Fruit fly (Drosophila melanogaster): ENCODE results near the gene betaTub85D.
A peak's percentile ranks its signal among the peaks of the same experiment; 100 is the strongest.

betaTub85D gene

DNA sequence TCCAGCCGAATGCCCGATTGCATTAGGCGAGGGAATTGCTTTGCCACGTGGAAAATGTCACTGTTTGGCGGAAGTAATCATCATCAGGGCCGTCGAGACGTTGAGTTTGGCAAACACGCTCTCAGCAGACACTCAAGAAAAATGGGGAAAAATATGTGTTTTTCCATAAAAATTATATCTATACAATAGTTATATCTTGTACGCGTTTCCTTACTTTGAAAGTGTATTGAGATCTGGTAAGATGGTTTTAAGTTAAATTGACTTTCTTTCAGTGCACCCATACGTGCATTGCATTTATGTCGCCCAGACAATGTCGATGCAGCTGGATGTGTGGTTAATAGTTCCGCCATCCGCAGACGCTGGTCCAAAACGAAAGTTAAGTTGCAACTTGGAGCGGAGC, 24.1 kb downstream of the betaTub85D start:
- TF ChIP-seq CG17328 (GFP tag; IDR thresholded peaks at IDR 0.05) (peak; percentile 22; the same call in 1 of the 2 replicates), CG6689 (GFP tag; IDR thresholded peaks at IDR 0.05) (0 out of 2 replicates have a peak, but pooled peaks have one; percentile 12), sens (GFP tag) (peak; percentile 38), fd96Cb (tag; optimal IDR thresholded peaks at IDR 0.05) (no peak), TFAM (GFP tag; optimal IDR thresholded peaks at IDR 0.05) (no peak), Hey (tag; optimal IDR thresholded peaks at IDR 0.05) (no peak), Drgx (GFP tag; IDR thresholded peaks at IDR 0.05) (peak; percentile 47), btn (GFP tag; optimal IDR thresholded peaks at IDR 0.05) (no peak), Fer2 (tag; optimal IDR thresholded peaks at IDR 0.05) (no peak), CG7786 (GFP tag; optimal IDR thresholded peaks at IDR 0.05) (no peak), Side (GFP tag; optimal IDR thresholded peaks at IDR 0.05) (no peak), pum (GFP tag; optimal IDR thresholded peaks at IDR 0.05) (no peak), cato (GFP tag; optimal IDR thresholded peaks at IDR 0.05; ENCODE audit: borderline replicate concordance) (no peak)

DNA sequence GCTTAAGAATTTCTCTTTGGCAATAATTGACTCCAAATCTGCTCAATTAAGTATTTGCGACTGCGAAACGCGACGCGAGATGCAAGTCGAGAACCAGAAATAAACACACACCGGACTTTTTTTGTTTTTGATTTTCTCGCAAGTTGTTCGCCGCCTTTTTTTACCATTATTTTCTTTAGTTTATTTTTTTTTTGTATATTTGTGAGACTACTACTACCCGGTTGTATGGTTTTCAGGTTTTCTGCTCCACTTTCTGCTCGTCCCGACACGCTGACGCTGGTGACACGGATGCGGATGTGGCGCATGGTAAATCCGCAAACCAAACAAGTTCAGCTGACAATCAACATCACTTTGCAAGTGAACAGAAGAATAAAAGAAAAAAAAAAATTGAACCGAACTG, 29.1 kb downstream of the betaTub85D start:
- TF ChIP-seq nom (GFP tag; optimal IDR thresholded peaks at IDR 0.05) (peak; percentile 86), CG1832 (GFP tag; optimal IDR thresholded peaks at IDR 0.05) (no peak)

DNA sequence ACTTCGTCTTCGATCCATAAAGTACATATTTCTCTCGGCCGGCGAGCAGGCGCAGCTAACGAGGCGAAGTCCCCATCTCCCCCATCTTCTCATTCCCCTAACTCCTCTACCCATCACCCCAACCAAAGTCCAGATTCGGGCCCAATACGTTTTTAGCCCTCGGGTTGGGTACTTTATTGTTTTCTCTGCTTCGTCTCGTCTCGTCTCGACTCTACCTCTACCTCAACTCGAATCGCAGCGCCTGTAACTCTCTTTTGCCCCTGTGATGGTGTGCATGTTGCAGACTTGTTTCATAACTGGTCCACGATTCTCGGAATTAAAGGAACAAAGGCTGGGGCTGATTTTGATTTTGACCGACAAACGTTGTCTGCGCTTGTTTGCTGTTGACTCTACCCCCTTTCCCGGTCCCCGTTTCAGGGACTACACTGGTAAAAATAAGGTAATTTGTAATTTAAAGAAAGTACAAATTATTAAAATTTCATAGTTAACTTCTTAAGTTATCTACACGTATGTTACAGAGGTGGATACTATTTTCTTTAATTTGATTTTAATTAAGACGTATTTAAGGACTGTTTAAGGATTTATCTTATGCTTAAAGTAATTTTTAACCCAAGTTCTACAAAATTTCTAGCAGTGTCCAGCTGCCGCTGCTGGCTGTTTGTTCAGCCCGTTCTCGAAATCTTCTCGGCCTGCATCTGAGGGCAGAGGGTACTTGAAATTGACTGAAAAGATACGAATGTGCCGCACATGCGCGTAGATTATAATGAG, 31.3 kb downstream of the betaTub85D start:
- TF ChIP-seq CG4404 (GFP tag; IDR thresholded peaks at IDR 0.05) (peak; percentile 80), lbe (GFP tag; optimal IDR thresholded peaks at IDR 0.05) (peak; percentile 84), Chrac-16 (GFP tag; optimal IDR thresholded peaks at IDR 0.05) (peak; percentile 47), Ssrp (tag; optimal IDR thresholded peaks at IDR 0.05) (peak; percentile 61), unpg (GFP tag; optimal IDR thresholded peaks at IDR 0.05) (peak; percentile 59), CG31388 (GFP tag; optimal IDR thresholded peaks at IDR 0.05) (no peak), vnd (GFP tag; IDR thresholded peaks at IDR 0.05; ENCODE audit: partially characterized antibody) (0 out of 3 replicates have a peak, but pooled peaks have one; percentile 24), CG13123 (GFP tag; optimal IDR thresholded peaks at IDR 0.05) (peak; percentile 37), zfh1 (GFP tag; IDR thresholded peaks at IDR 0.05) (peak; percentile 42; the same call in 1 of the 3 replicates), Hr3 (GFP tag; optimal IDR thresholded peaks at IDR 0.05) (peak; percentile 55), Blimp-1 (GFP tag; optimal IDR thresholded peaks at IDR 0.05) (peak; percentile 65), CG30020 (tag; optimal IDR thresholded peaks at IDR 0.05) (peak; percentile 27), CG13894 (tag; optimal IDR thresholded peaks at IDR 0.05) (no peak), sqz (GFP tag; optimal IDR thresholded peaks at IDR 0.05) (peak; percentile 68), CG1233 (GFP tag; optimal IDR thresholded peaks at IDR 0.05) (peak; percentile 43), CG9876 (GFP tag; optimal IDR thresholded peaks at IDR 0.05) (no peak), CG1602 (GFP tag; optimal IDR thresholded peaks at IDR 0.05) (peak; percentile 23), Trl (optimal IDR thresholded peaks at IDR 0.05) (no peak), Trl (GFP tag; optimal IDR thresholded peaks at IDR 0.05) (peak; percentile 1), Hr78 (GFP tag; optimal IDR thresholded peaks at IDR 0.05) (peak in 1 of 2 experiments; percentile 54), Dll (GFP tag; IDR thresholded peaks at IDR 0.05; ENCODE audit: partially characterized antibody) (no peak), Xbp1 (GFP tag; optimal IDR thresholded peaks at IDR 0.05) (peak; percentile 47), Ets65A (GFP tag) (peak; percentile 32), TFAM (GFP tag; optimal IDR thresholded peaks at IDR 0.05) (peak; percentile 29), CG6689 (GFP tag; IDR thresholded peaks at IDR 0.05) (peak; percentile 61), CG1529 (GFP tag; optimal IDR thresholded peaks at IDR 0.05) (peak; percentile 36), CG18262 (tag; optimal IDR thresholded peaks at IDR 0.05) (peak; percentile 91), CG11398 (GFP tag; optimal IDR thresholded peaks at IDR 0.05) (no peak), CG5180 (GFP tag; optimal IDR thresholded peaks at IDR 0.05) (peak; percentile 10), dmrt99B (tag; optimal IDR thresholded peaks at IDR 0.05) (peak; percentile 48), Nf-YA (GFP tag; IDR thresholded peaks at IDR 0.05) (0 out of 2 replicates have a peak, but pooled peaks have one; percentile 8), E2f1 (GFP tag; IDR thresholded peaks at IDR 0.05) (0 out of 2 replicates have a peak, but pooled peaks have one; percentile 22), grau (tag; optimal IDR thresholded peaks at IDR 0.05) (peak; percentile 59)

Measured in whole organism, embryonic.